Comparison of ENCODE assay signal across 2 worm cellular contexts in the genomic region with DNA sequence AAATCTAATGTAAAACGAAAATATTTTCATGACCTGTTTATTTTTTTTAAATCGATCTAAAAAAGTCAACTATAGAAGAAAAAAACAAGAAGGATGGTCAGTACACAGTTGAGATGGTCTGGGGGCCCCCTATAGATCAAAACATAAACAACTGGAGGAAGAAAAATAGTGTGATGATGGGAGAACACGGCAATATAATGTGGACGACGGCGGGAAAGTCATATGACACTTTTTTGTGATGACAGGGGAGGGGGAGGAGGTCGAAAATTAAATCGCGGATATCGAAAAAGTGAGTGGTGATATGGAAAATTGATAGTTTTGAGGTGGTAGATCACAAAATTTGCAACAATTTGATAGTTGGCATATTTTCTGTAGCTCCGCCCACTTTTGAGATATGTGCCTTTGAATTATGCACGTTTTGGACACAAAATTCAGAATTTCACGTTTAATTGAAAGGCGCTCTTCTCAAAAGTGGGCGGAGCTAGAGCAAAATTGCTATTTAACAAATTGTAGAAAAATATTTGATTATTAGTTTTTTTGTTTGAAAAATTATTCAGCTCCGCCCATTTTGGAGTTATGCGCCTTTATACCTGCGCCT.
TF ChIP-seq lines count a peak whose summit lies in the region.

No protein-coding gene starts in this region.

TF ChIP-seq in whole organism, L1 larva, 84 proteins besides CTCF, POLR2A, EP300 and RAD21 (continued from another document):
- TF ChIP-seq lin-14 (GFP tag; optimal IDR thresholded peaks at IDR 0.05; lab: Kevin White, UChicago) (peak; percentile 72), xbp-1 (tag; optimal IDR thresholded peaks at IDR 0.05; lab: Kevin White, UChicago) (no peak), C16A3.4 (tag; optimal IDR thresholded peaks at IDR 0.05; lab: Kevin White, UChicago) (peak; percentile 28), ces-1 (GFP tag; optimal IDR thresholded peaks at IDR 0.05; lab: Kevin White, UChicago) (no peak), snu-23 (GFP tag; optimal IDR thresholded peaks at IDR 0.05; lab: Kevin White, UChicago) (peak; percentile 56), swsn-7 (tag; optimal IDR thresholded peaks at IDR 0.05; lab: Kevin White, UChicago) (peak; percentile 19), lin-13 (GFP tag; optimal IDR thresholded peaks at IDR 0.05; lab: Kevin White, UChicago) (no peak), dpl-1 (GFP tag; optimal IDR thresholded peaks at IDR 0.05; lab: Kevin White, UChicago) (peak in 2 of 3 experiments; percentile 3 to 22), nhr-76 (tag; optimal IDR thresholded peaks at IDR 0.05; lab: Kevin White, UChicago) (no peak), ama-1 (optimal IDR thresholded peaks at IDR 0.05; lab: Kevin White, UChicago) (peak; percentile 73), hpl-2 (GFP tag; optimal IDR thresholded peaks at IDR 0.05; lab: Kevin White, UChicago) (no peak), efl-1 (optimal IDR thresholded peaks at IDR 0.05; lab: Kevin White, UChicago) (no peak), efl-1 (GFP tag; optimal IDR thresholded peaks at IDR 0.05 in 1 of 2; lab: Kevin White, UChicago) (peak; percentile 11 to 64), nhr-19 (GFP tag; conservative IDR thresholded peaks at IDR 0.05; lab: Robert Waterston, UW) (peak; percentile 12), blmp-1 (tag; optimal IDR thresholded peaks at IDR 0.05; lab: Kevin White, UChicago) (peak; percentile 86), mdl-1 (tag; optimal IDR thresholded peaks at IDR 0.05; lab: Kevin White, UChicago) (peak in 1 of 2 experiments; percentile 25), pag-3 (tag; optimal IDR thresholded peaks at IDR 0.05; lab: Kevin White, UChicago; ENCODE audit: borderline replicate concordance, insufficient read depth) (peak; percentile 14), nhr-47 (tag; optimal IDR thresholded peaks at IDR 0.05; lab: Kevin White, UChicago) (peak; percentile 42), Y116A8C.19 (tag; optimal IDR thresholded peaks at IDR 0.05; lab: Kevin White, UChicago; ENCODE audit: borderline replicate concordance) (no peak), ceh-63 (GFP tag; optimal IDR thresholded peaks at IDR 0.05; lab: Kevin White, UChicago) (no peak), nhr-77 (tag; optimal IDR thresholded peaks at IDR 0.05; lab: Kevin White, UChicago) (no peak), rnt-1 (tag; optimal IDR thresholded peaks at IDR 0.05; lab: Kevin White, UChicago) (peak; percentile 22)
TF ChIP-seq in whole organism, L1 larva: peak in this region for 23.

TF ChIP-seq in whole organism, L2 larva, 48 proteins besides CTCF, POLR2A, EP300 and RAD21 (continued from another document):
- no peak for TF ChIP-seq gmeb-1 (tag; optimal IDR thresholded peaks at IDR 0.05; lab: Kevin White, UChicago)
- TF ChIP-seq peb-1 (tag; optimal IDR thresholded peaks at IDR 0.05; lab: Kevin White, UChicago), result no peak
- no peak for TF ChIP-seq unc-55 (GFP tag; optimal IDR thresholded peaks at IDR 0.05; lab: Kevin White, UChicago)
- TF ChIP-seq lin-13 (GFP tag; optimal IDR thresholded peaks at IDR 0.05; lab: Kevin White, UChicago), result peak; percentile 15
- TF ChIP-seq ceh-16 (tag; optimal IDR thresholded peaks at IDR 0.05; lab: Kevin White, UChicago), result no peak
- TF ChIP-seq nhr-11 (tag; optimal IDR thresholded peaks at IDR 0.05; lab: Kevin White, UChicago), result no peak
- no peak for TF ChIP-seq R02D3.7 (tag; optimal IDR thresholded peaks at IDR 0.05; lab: Kevin White, UChicago)
- TF ChIP-seq snpc-4 (tag; optimal IDR thresholded peaks at IDR 0.05; lab: Kevin White, UChicago), result no peak
- peak; percentile 35 for TF ChIP-seq nhr-25 (tag; optimal IDR thresholded peaks at IDR 0.05; lab: Kevin White, UChicago)
- no peak for TF ChIP-seq alr-1 (tag; optimal IDR thresholded peaks at IDR 0.05; lab: Kevin White, UChicago)
- TF ChIP-seq nhr-129 (tag; optimal IDR thresholded peaks at IDR 0.05; lab: Kevin White, UChicago), result peak; percentile 68
- no peak for TF ChIP-seq zag-1 (tag; optimal IDR thresholded peaks at IDR 0.05; lab: Kevin White, UChicago)
- no peak for TF ChIP-seq ztf-1 (GFP tag; conservative IDR thresholded peaks at IDR 0.05; lab: Robert Waterston, UW)
- TF ChIP-seq ztf-11 (tag; optimal IDR thresholded peaks at IDR 0.05; lab: Kevin White, UChicago), result no peak
- TF ChIP-seq skn-1 (tag; optimal IDR thresholded peaks at IDR 0.05; lab: Kevin White, UChicago), result no peak
- no peak for TF ChIP-seq ceh-82 (tag; optimal IDR thresholded peaks at IDR 0.05; lab: Kevin White, UChicago)
- TF ChIP-seq Y55F3AM.14 (GFP tag; optimal IDR thresholded peaks at IDR 0.05; lab: Kevin White, UChicago), result no peak
